Fruit fly (Drosophila melanogaster) whole organism, embryonic: Measurements from ENCODE around the gene CheB93b.

Experiments used
- Abd-B ChIP-seq: fragments of 200-800 bp; sonication (Bioruptor generic); optimal IDR thresholded peaks from 2 replicates; lab custom pipeline; 2018; ENCODE audit warnings: missing biosample characterization, mild to moderate bottlenecking, missing genetic modification characterization, moderate library complexity
- Bgb ChIP-seq: fragments of 200-800 bp; sonication (Bioruptor generic); IDR thresholded peaks from 2 replicates; pipeline ENCODE4 v1.3.6; 2022; ENCODE audit warnings: missing biosample characterization, missing genetic modification characterization; ENCODE audit not compliant: partially characterized antibody
- CG10959 ChIP-seq: fragments of 200-800 bp; sonication (Bioruptor generic); IDR thresholded peaks from 2 replicates; pipeline ENCODE4 v1.3.6; 2022; ENCODE audit warnings: missing biosample characterization, missing genetic modification characterization
- CG10979 ChIP-seq: fragments of 200-800 bp; sonication (Bioruptor generic); optimal IDR thresholded peaks from 2 replicates; lab custom pipeline; 2018; ENCODE audit warnings: missing biosample characterization, mild to moderate bottlenecking, missing genetic modification characterization, moderate library complexity
- CG12391 ChIP-seq: fragments of 200-800 bp; sonication (Bioruptor generic); optimal IDR thresholded peaks from 3 replicates; lab custom pipeline; 2018; ENCODE audit warnings: missing biosample characterization, mild to moderate bottlenecking, missing genetic modification characterization, moderate library complexity
- CG12769 ChIP-seq: fragments of 200-800 bp; sonication (Bioruptor generic); optimal IDR thresholded peaks from 2 replicates; lab custom pipeline; 2019; ENCODE audit warnings: missing biosample characterization, mild to moderate bottlenecking, missing genetic modification characterization, moderate library complexity
- CG13296 ChIP-seq: fragments of 200-800 bp; sonication (Bioruptor generic); optimal IDR thresholded peaks from 3 replicates; lab custom pipeline; 2018; ENCODE audit warnings: missing biosample characterization, mild to moderate bottlenecking, missing genetic modification characterization
- CG15269 ChIP-seq: fragments of 200-800 bp; sonication (Bioruptor generic); optimal IDR thresholded peaks from 2 replicates; lab custom pipeline; 2018; ENCODE audit warnings: missing biosample characterization, mild to moderate bottlenecking, missing genetic modification characterization, moderate library complexity
- CG18262 ChIP-seq: fragments of 200-800 bp; optimal IDR thresholded peaks from 3 replicates; lab custom pipeline; 2019; ENCODE audit warnings: missing biosample characterization, mild to moderate bottlenecking, missing genetic modification characterization, moderate library complexity
- CG1832 ChIP-seq: fragments of 200-800 bp; sonication (Bioruptor generic); optimal IDR thresholded peaks from 2 replicates; lab custom pipeline; 2017; ENCODE audit warnings: missing biosample characterization, mild to moderate bottlenecking, missing genetic modification characterization, inconsistent platforms
- CG32772 ChIP-seq: fragments of 200-800 bp; sonication (Bioruptor generic); IDR thresholded peaks from 2 replicates; pipeline ENCODE4 v1.3.6; 2022; ENCODE audit warnings: missing biosample characterization, missing genetic modification characterization
- CG4360 ChIP-seq: fragments of 200-800 bp; sonication (Bioruptor generic); IDR thresholded peaks from 2 replicates; pipeline ENCODE4 v1.3.6; 2022; ENCODE audit warnings: missing biosample characterization, missing genetic modification characterization
- D19A ChIP-seq: fragments of 200-800 bp; optimal IDR thresholded peaks from 3 replicates; lab custom pipeline; 2019; ENCODE audit warnings: missing biosample characterization, mild to moderate bottlenecking, missing genetic modification characterization, moderate library complexity
- Dad ChIP-seq: fragments of 200-800 bp; sonication (Bioruptor generic); optimal IDR thresholded peaks from 3 replicates; lab custom pipeline; 2016; ENCODE audit warnings: missing biosample characterization, missing genetic modification characterization
- Dip3 ChIP-seq: fragments of 200-800 bp; sonication (Bioruptor generic); optimal IDR thresholded peaks from 3 replicates; lab custom pipeline; 2016; ENCODE audit warnings: missing biosample characterization, missing genetic modification characterization
- GATAe ChIP-seq: fragments of 200-800 bp; sonication (Bioruptor generic); conservative IDR thresholded peaks from 2 replicates; pipeline ENCODE4 v1.3.6; 2022; ENCODE audit warnings: missing biosample characterization, missing genetic modification characterization
- HLH3B ChIP-seq: fragments of 200-800 bp; sonication (Bioruptor generic); IDR thresholded peaks from 2 replicates; pipeline ENCODE4 v1.3.6; 2022; ENCODE audit warnings: missing biosample characterization, missing genetic modification characterization
- HLH4C ChIP-seq: fragments of 200-800 bp; sonication (Bioruptor generic); IDR thresholded peaks from 3 replicates; pipeline ENCODE4 v1.3.6; 2022; ENCODE audit warnings: missing biosample characterization, missing genetic modification characterization; ENCODE audit not compliant: partially characterized antibody
- Hr51 ChIP-seq, 2 experiments: fragments of 200-800 bp; sonication (Bioruptor generic); optimal IDR thresholded peaks; 2 replicates in 1 of 2; 3 replicates in 1 of 2; lab custom pipeline; 2016 to 2018; ENCODE audit warnings: missing biosample characterization in 2 of 2, missing genetic modification characterization in 2 of 2, mild to moderate bottlenecking in 1 of 2, moderate library complexity in 1 of 2
- Meics ChIP-seq: fragments of 200-800 bp; sonication (Bioruptor generic); optimal IDR thresholded peaks from 2 replicates; lab custom pipeline; 2017; ENCODE audit warnings: missing biosample characterization, mild to moderate bottlenecking, missing genetic modification characterization
- Mrtf ChIP-seq: fragments of 200-800 bp; sonication (Bioruptor generic); IDR thresholded peaks from 3 replicates; pipeline ENCODE4 v1.3.6; 2022; ENCODE audit warnings: missing biosample characterization, missing genetic modification characterization
- NFAT ChIP-seq: fragments of 200-800 bp; sonication (Bioruptor generic); IDR thresholded peaks from 2 replicates; pipeline ENCODE4 v1.3.6; 2022; ENCODE audit warnings: missing biosample characterization, missing genetic modification characterization
- NK7.1 ChIP-seq: fragments of 200-800 bp; sonication (Bioruptor generic); optimal IDR thresholded peaks from 3 replicates; lab custom pipeline; 2016; ENCODE audit warnings: missing biosample characterization, missing genetic modification characterization
- Nf-YA ChIP-seq: fragments of 200-800 bp; sonication (Bioruptor generic); IDR thresholded peaks from 2 replicates; pipeline ENCODE4 v1.3.6; 2022; ENCODE audit warnings: missing biosample characterization, missing genetic modification characterization
- Six4 ChIP-seq: fragments of 200-800 bp; sonication (Bioruptor generic); optimal IDR thresholded peaks from 2 replicates; lab custom pipeline; 2016; ENCODE audit warnings: missing biosample characterization, missing genetic modification characterization
- Sry-δ ChIP-seq: fragments of 200-800 bp; sonication (Bioruptor generic); optimal IDR thresholded peaks from 2 replicates; lab custom pipeline; 2016; ENCODE audit warnings: missing biosample characterization, missing genetic modification characterization
- Xbp1 ChIP-seq: fragments of 200-800 bp; sonication (Bioruptor generic); optimal IDR thresholded peaks from 3 replicates; lab custom pipeline; 2016; ENCODE audit warnings: missing biosample characterization, mild to moderate bottlenecking, missing genetic modification characterization
- bbx ChIP-seq: fragments of 200-800 bp; sonication (Bioruptor generic); IDR thresholded peaks from 2 replicates; pipeline ENCODE4 v1.3.6; 2022; ENCODE audit warnings: missing biosample characterization, missing genetic modification characterization; ENCODE audit not compliant: partially characterized antibody
- bsh ChIP-seq, 2 experiments: fragments of 200-800 bp; sonication (Bioruptor generic); optimal IDR thresholded peaks; 2 replicates each; lab custom pipeline; 2017 to 2018; ENCODE audit warnings: mild to moderate bottlenecking in 2 of 2, missing biosample characterization in 2 of 2, missing genetic modification characterization in 2 of 2, moderate library complexity in 1 of 2
- chm ChIP-seq: fragments of 200-800 bp; sonication (Bioruptor generic); IDR thresholded peaks from 2 replicates; pipeline ENCODE4 v1.3.6; 2022; ENCODE audit warnings: missing biosample characterization, missing genetic modification characterization
- crol ChIP-seq: fragments of 200-800 bp; sonication (Bioruptor generic); IDR thresholded peaks from 2 replicates; pipeline ENCODE4 v1.3.6; 2022; ENCODE audit warnings: missing biosample characterization, missing genetic modification characterization
- crp ChIP-seq, 2 experiments: fragments of 200-800 bp; sonication (Bioruptor generic); optimal IDR thresholded peaks; 2 replicates in 1 of 2; 3 replicates in 1 of 2; lab custom pipeline; 2017; ENCODE audit warnings: missing biosample characterization in 2 of 2, missing genetic modification characterization in 2 of 2, mild to moderate bottlenecking in 1 of 2, moderate library complexity in 1 of 2
- dmrt11E ChIP-seq: fragments of 200-800 bp; sonication (Bioruptor generic); optimal IDR thresholded peaks from 3 replicates; lab custom pipeline; 2018; ENCODE audit warnings: missing biosample characterization, mild to moderate bottlenecking, missing genetic modification characterization, moderate library complexity
- dmrt99B ChIP-seq: fragments of 200-800 bp; sonication (Bioruptor generic); optimal IDR thresholded peaks from 2 replicates; lab custom pipeline; 2018; ENCODE audit warnings: missing biosample characterization, mild to moderate bottlenecking, missing genetic modification characterization, moderate library complexity
- hth ChIP-seq: fragments of >200 bp; optimal IDR thresholded peaks from 2 replicates; lab custom pipeline; 2017; ENCODE audit warnings: inconsistent platforms
- maf-S ChIP-seq: fragments of 200-800 bp; sonication (Bioruptor generic); optimal IDR thresholded peaks from 2 replicates; lab custom pipeline; 2016; ENCODE audit warnings: missing biosample characterization, missing genetic modification characterization
- p53 ChIP-seq: fragments of 200-800 bp; sonication (Bioruptor generic); optimal IDR thresholded peaks from 2 replicates; lab custom pipeline; 2016; ENCODE audit warnings: missing biosample characterization, missing genetic modification characterization
- phol ChIP-seq: fragments of 200-800 bp; sonication (Bioruptor generic); optimal IDR thresholded peaks from 3 replicates; lab custom pipeline; 2018; ENCODE audit warnings: missing biosample characterization, mild to moderate bottlenecking, missing genetic modification characterization, moderate library complexity
- ro ChIP-seq: fragments of 200-800 bp; sonication (Bioruptor generic); IDR thresholded peaks from 2 replicates; pipeline ENCODE4 v1.3.6; 2022; ENCODE audit warnings: missing biosample characterization, missing genetic modification characterization
- sens ChIP-seq: fragments of 200-800 bp; sonication (Bioruptor generic); peaks from one replicate; lab custom pipeline; 2016; ENCODE audit warnings: missing biosample characterization, missing genetic modification characterization
- trh ChIP-seq: fragments of 200-800 bp; sonication (Bioruptor generic); optimal IDR thresholded peaks from 2 replicates; lab custom pipeline; 2016; ENCODE audit warnings: missing biosample characterization, missing genetic modification characterization
- twi ChIP-seq: fragments of 200-800 bp; optimal IDR thresholded peaks from 2 replicates; lab custom pipeline; 2019; ENCODE audit warnings: missing biosample characterization, mild to moderate bottlenecking, missing genetic modification characterization, moderate library complexity
- wek ChIP-seq: fragments of 200-800 bp; sonication (Bioruptor generic); optimal IDR thresholded peaks from 3 replicates; lab custom pipeline; 2018; ENCODE audit warnings: missing biosample characterization, mild to moderate bottlenecking, missing genetic modification characterization, moderate library complexity
- z ChIP-seq: fragments of 200-800 bp; sonication (Bioruptor generic); IDR thresholded peaks from 3 replicates; pipeline ENCODE4 v1.3.6; 2022; ENCODE audit warnings: missing biosample characterization, missing genetic modification characterization

The CheB93b gene

dm6 chr3R:21392221-21392620, 16.7 kb upstream of the CheB93b start (continued):
- TF ChIP-seq GATAe (GFP tag; lab: Robert Waterston, UW) = no peak
- no peak for TF ChIP-seq crol
- TF ChIP-seq CG18262 (tag; lab: Kevin White, UChicago) = no peak
- no peak for TF ChIP-seq Bgb (GFP tag; lab: Robert Waterston, UW)
- no peak for TF ChIP-seq hth
- TF ChIP-seq dmrt99B (tag; lab: Kevin White, UChicago) = no peak
- no peak for TF ChIP-seq Dad (GFP tag; lab: Kevin White, UChicago)
- no peak for TF ChIP-seq ro (GFP tag; lab: Robert Waterston, UW)
- TF ChIP-seq Nf-YA (GFP tag; lab: Robert Waterston, UW) = no peak
- TF ChIP-seq, all 482 proteins: peak for 4

- TF ChIP-seq CG12391 (peak; percentile 7), CG10979 (peak; percentile 13), wek (GFP tag; lab: Kevin White, UChicago) (no peak), maf-S (GFP tag; lab: Kevin White, UChicago) (no peak), bsh (GFP tag; optimal IDR thresholded peaks at IDR 0.05; lab: Kevin White, UChicago) (peak in 1 of 2 experiments; percentile 8), Sry-δ (GFP tag; lab: Kevin White, UChicago) (no peak), dmrt11E (peak; percentile 34), sens (GFP tag; lab: Kevin White, UChicago) (peak; percentile 53), CG4360 (GFP tag; lab: Robert Waterston, UW) (peak; percentile 78), D19A (peak; percentile 98), chm (GFP tag; lab: Robert Waterston, UW) (no peak), twi (tag; lab: Kevin White, UChicago) (peak; percentile 99)
- TF ChIP-seq, all 482 proteins: peak for 8
Measured at dm6 chr3R:21393005-21393729, 15.8 kb upstream of the CheB93b start.

dm6 chr3R:21399642-21400041, 9.3 kb upstream of the CheB93b start, which contains the start of gene Ugt49B2:
Ugt49B2 (minus strand) TSS chr3R:21399742.
- TF ChIP-seq Mrtf (GFP tag; lab: Robert Waterston, UW) (no peak), CG12769 (tag; lab: Kevin White, UChicago) (no peak), Meics (GFP tag; lab: Kevin White, UChicago) (peak; percentile 73), p53 (no peak)

- no peak for TF ChIP-seq CG13296 (GFP tag; lab: Kevin White, UChicago)
- TF ChIP-seq CG1832 (GFP tag; lab: Kevin White, UChicago) = no peak
Measured at dm6 chr3R:21403435-21403834, 5.5 kb upstream of the CheB93b start, which contains the start of gene CG7907. CG7907 (plus strand) TSS chr3R:21403735.

dm6 chr3R:21406708-21407107, 2.2 kb upstream of the CheB93b start:
- TF ChIP-seq NK7.1 (no peak), Dip3 (GFP tag; lab: Kevin White, UChicago) (no peak), Six4 (GFP tag; lab: Kevin White, UChicago) (no peak), z (no peak), CG10959 (GFP tag; lab: Robert Waterston, UW) (no peak), CG15269 (no peak), crp (GFP tag; optimal IDR thresholded peaks at IDR 0.05; lab: Kevin White, UChicago) (no peak), HLH4C (peak; percentile 61; the same call in 2 of the 3 replicates), trh (GFP tag; lab: Kevin White, UChicago) (no peak), bbx (GFP tag; lab: Robert Waterston, UW) (peak; percentile 52; the same call in 1 of the 2 replicates), CG32772 (no peak), Sry-δ (GFP tag; lab: Kevin White, UChicago) (peak; percentile 53), Abd-B (GFP tag; lab: Kevin White, UChicago) (no peak), Xbp1 (GFP tag; lab: Kevin White, UChicago) (no peak), phol (tag; lab: Kevin White, UChicago) (peak; percentile 20), HLH3B (GFP tag; lab: Robert Waterston, UW) (no peak), NFAT (GFP tag; lab: Robert Waterston, UW) (no peak), Hr51 (GFP tag; optimal IDR thresholded peaks at IDR 0.05; lab: Kevin White, UChicago) (no peak)
